Worm (Caenorhabditis elegans) whole organism, L4/young adult: ENCODE results near the gene lips-6.
A peak's percentile ranks its signal among the peaks of the same experiment; 100 is the strongest.

Experiments
- W03F9.2 ChIP-seq: fragments of 150-350 bp; optimal IDR thresholded peaks from 2 replicates; lab custom pipeline; 2014; ENCODE audit warnings: missing biosample characterization, missing genetic modification characterization
- dao-5 ChIP-seq: sonication (generic microtip); optimal IDR thresholded peaks from 2 replicates; lab custom pipeline; 2016; ENCODE audit warnings: missing genotype, missing genetic modification characterization, moderate library complexity, missing compliant biosample characterization
- him-1 ChIP-seq: sonication (generic microtip); optimal IDR thresholded peaks from 2 replicates; lab custom pipeline; 2016; ENCODE audit warnings: missing genotype, missing genetic modification reagents, missing genetic modification characterization, missing compliant biosample characterization

Gene lips-6

ce11 chrIV:12035422-12035821 lies 19.9 kb upstream of the lips-6 start:
- TF ChIP-seq dao-5 (tag; lab: Kevin White, UChicago) = no peak
- TF ChIP-seq him-1 = no peak
- TF ChIP-seq W03F9.2 (tag; lab: Kevin White, UChicago) = no peak

DNA sequence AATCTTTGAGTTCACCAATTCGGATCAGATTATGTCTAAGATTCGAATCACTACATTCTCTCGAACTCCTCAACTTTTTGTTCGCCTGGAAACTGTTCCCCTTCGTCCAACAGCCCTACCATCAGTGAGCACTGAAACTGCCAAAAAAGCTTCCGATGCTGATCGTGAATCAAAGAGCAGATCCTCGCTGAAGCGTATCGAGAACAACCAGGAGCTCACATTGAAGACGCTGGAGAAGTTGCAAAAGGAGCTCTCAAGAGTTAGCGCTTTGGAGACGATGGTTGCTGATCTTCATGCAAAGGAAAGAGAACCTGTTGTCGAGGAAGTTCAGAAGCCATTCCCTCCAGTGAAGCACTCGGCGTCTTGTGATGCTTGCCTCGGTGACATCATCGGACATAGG lies 19.3 kb upstream of the lips-6 start:
- no peak for TF ChIP-seq dao-5 (tag; lab: Kevin White, UChicago)
- TF ChIP-seq W03F9.2 (tag; lab: Kevin White, UChicago) = no peak
- TF ChIP-seq him-1 = no peak

ce11 chrIV:12033985-12034384 lies 18.5 kb upstream of the lips-6 start, which contains the start of gene sqst-1:
Gene sqst-1 (plus strand): TSS chrIV:12034282.
- peak; percentile 12 for TF ChIP-seq W03F9.2 (tag; lab: Kevin White, UChicago)
- no peak for TF ChIP-seq dao-5 (tag; lab: Kevin White, UChicago)

ce11 chrIV:12032383-12032782 lies 16.9 kb upstream of the lips-6 start:
- TF ChIP-seq W03F9.2 (tag; lab: Kevin White, UChicago) (peak; percentile 2), him-1 (peak; percentile 8), dao-5 (tag; lab: Kevin White, UChicago) (peak; percentile 66)

DNA sequence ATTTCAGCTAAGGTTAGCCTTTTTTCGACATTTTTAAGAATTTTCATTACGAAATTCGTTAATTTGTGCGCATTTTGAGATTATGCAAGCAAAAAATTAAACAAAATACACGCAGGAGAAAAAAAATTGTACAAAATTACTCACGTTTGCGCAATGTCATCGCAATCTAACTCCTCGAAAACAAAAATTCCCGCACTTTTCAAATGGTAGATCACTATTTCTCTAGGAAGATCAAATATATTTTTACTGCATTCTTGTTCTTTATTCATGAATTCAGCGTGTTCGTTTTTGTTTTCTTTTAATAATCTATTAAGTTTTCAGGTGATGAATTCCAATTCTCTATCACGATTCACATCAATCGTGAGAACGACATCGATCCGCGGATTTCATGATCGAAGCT lies 15.5 kb upstream of the lips-6 start, which contains the start of the genes T12G3.6 and mrpl-51:
Gene T12G3.6, minus strand, starts transcription at position 269 of the 400 bp plus-strand sequence.
Gene mrpl-51, plus strand, starts transcription at position 322 of the 400 bp plus-strand sequence.
- TF ChIP-seq dao-5 (tag; lab: Kevin White, UChicago) = no peak
- TF ChIP-seq him-1 = no peak
- TF ChIP-seq W03F9.2 (tag; lab: Kevin White, UChicago) = no peak

- TF ChIP-seq dao-5 (tag; lab: Kevin White, UChicago) (no peak), W03F9.2 (tag; lab: Kevin White, UChicago) (peak; percentile 58)
Measured at ce11 chrIV:12029722-12030182, 14.3 kb upstream of the lips-6 start, which contains the start of gene T12G3.11. Gene T12G3.11 (minus strand): TSS chrIV:12029772.

DNA sequence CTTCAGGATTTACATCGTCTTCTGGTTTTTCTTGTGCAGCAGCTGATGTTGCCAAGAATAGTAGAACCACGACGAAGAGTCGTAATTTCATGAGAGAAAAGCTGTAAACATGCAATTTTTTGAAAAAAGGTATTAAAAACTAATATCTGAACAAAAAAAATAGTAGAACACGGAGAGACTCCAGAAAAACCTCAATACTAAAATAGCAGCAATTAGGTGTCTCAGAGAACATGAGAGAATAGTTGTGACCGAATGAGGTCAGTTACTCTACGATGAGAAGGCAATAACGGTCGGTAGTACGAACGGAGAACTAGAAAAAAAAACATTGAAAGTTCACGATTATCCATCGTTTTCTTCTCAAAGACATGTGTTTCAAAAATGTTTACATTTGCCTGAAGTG lies 13.6 kb upstream of the lips-6 start, which contains the start of gene tgn-38:
Gene tgn-38, minus strand, starts transcription at position 101 of the 400 bp plus-strand sequence.
- TF ChIP-seq him-1 = no peak
- TF ChIP-seq W03F9.2 (tag; lab: Kevin White, UChicago) = no peak
- no peak for TF ChIP-seq dao-5 (tag; lab: Kevin White, UChicago)

ce11 chrIV:12021360-12021759 lies 5.9 kb upstream of the lips-6 start:
- TF ChIP-seq him-1 = no peak
- no peak for TF ChIP-seq W03F9.2 (tag; lab: Kevin White, UChicago)
- no peak for TF ChIP-seq dao-5 (tag; lab: Kevin White, UChicago)

ce11 chrIV:12018920-12019319 lies 3.4 kb upstream of the lips-6 start:
- TF ChIP-seq dao-5 (tag; lab: Kevin White, UChicago) = no peak
- no peak for TF ChIP-seq W03F9.2 (tag; lab: Kevin White, UChicago)
- TF ChIP-seq him-1 = no peak

DNA sequence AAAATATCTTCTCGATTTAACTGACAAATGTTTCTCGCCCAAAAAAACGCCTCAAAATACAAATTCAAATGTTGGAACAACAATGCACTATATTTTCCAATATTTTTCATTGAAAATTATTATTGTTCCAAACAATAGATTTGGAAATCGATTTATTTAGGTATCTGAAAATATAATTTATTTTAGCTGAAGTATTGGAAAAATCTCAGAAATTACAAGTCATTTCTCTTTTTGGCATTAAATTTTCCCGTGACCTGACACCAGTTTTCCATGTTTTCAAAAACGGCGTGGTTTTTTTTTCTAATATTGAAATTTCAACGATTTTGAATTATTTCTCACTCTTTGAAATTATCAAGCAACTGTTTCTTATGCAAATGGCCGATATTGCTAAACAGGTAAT lies 2.4 kb downstream of the lips-6 start, which contains the start of gene spe-17:
Gene spe-17, plus strand, starts transcription at position 301 of the 400 bp plus-strand sequence.
- TF ChIP-seq him-1 (no peak), dao-5 (tag; lab: Kevin White, UChicago) (no peak), W03F9.2 (tag; lab: Kevin White, UChicago) (no peak)

ce11 chrIV:12012439-12013003 lies 3.0 kb downstream of the lips-6 start:
- no peak for TF ChIP-seq W03F9.2 (tag; lab: Kevin White, UChicago)
- no peak for TF ChIP-seq him-1
- TF ChIP-seq dao-5 (tag; lab: Kevin White, UChicago) = no peak

ce11 chrIV:12010859-12011258 lies 4.6 kb downstream of the lips-6 start, which contains the start of the genes ZK617.26 and unc-22:
Gene ZK617.26 (minus strand): TSS chrIV:12010959.
Gene unc-22 (minus strand): TSS chrIV:12011007.
- TF ChIP-seq him-1 (no peak), W03F9.2 (tag; lab: Kevin White, UChicago) (no peak), dao-5 (tag; lab: Kevin White, UChicago) (no peak)

ce11 chrIV:12010377-12010776 lies 5.1 kb downstream of the lips-6 start:
- no peak for TF ChIP-seq him-1
- no peak for TF ChIP-seq dao-5 (tag; lab: Kevin White, UChicago)
- no peak for TF ChIP-seq W03F9.2 (tag; lab: Kevin White, UChicago)

ce11 chrIV:12009046-12009674 lies 6.3 kb downstream of the lips-6 start:
- TF ChIP-seq him-1 (no peak), dao-5 (tag; lab: Kevin White, UChicago) (no peak), W03F9.2 (tag; lab: Kevin White, UChicago) (no peak)
